Fruit fly (Drosophila melanogaster): ENCODE results near the gene Ipp.

DNA sequence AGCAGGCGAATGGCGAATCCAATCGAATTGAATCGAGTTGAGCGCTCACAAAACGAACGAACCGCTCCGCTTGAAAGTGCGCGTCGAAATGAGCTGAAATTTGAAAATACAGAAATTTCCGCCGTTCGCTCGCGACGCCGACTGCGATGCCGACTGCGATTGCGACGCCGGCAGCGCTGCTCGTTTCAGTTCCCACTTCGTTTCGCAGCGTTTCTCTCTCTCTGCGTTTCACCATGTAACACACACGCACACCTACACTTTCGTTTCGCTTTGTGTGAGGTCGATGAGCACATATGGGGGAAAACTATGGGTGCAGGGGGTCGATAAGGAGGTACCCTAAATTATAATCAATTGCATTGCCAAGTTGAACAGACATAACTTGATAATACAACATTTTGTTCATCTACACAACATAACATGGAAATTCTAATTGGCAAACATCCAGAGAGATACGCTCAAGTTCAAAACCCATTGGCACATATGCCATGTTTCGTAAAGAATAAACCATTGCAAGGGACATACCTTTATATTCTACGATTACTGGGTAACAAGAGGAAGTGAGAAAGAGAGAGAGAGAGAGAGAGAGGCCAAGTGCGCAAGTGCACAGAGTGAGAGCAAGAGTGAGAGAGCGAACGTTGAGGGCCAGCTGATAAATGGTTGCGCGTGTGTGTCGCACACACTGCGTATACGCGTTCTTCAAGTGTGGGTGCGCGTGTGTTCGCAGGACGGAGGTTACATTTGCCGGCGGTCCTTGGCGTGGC, 24.9 kb downstream of the Ipp start:
- no peak for TF ChIP-seq Abd-B (GFP tag; optimal IDR thresholded peaks at IDR 0.05)
- TF ChIP-seq rgr (GFP tag; optimal IDR thresholded peaks at IDR 0.05): peak; percentile 96
- TF ChIP-seq tai (GFP tag; optimal IDR thresholded peaks at IDR 0.05): peak; percentile 84
- peak; percentile 92 for TF ChIP-seq Sp1 (GFP tag; optimal IDR thresholded peaks at IDR 0.05)
- no peak for TF ChIP-seq jim (GFP tag; optimal IDR thresholded peaks at IDR 0.05)
- peak; percentile 86 for TF ChIP-seq pan (optimal IDR thresholded peaks at IDR 0.05)
- TF ChIP-seq usp (GFP tag; optimal IDR thresholded peaks at IDR 0.05): no peak
- peak; percentile 68 for TF ChIP-seq CG9705 (GFP tag; optimal IDR thresholded peaks at IDR 0.05)
- peak; percentile 95 for TF ChIP-seq Vsx2 (GFP tag; optimal IDR thresholded peaks at IDR 0.05; ENCODE audit: partially characterized antibody)
- peak; percentile 96 for TF ChIP-seq br (GFP tag; optimal IDR thresholded peaks at IDR 0.05)
